Fruit fly (Drosophila melanogaster) whole organism, prepupa: ENCODE data around the gene bys.

Source experiments
- Blimp-1 ChIP-seq: fragments of 200-800 bp; sonication (Bioruptor generic); optimal IDR thresholded peaks from 3 replicates; lab custom pipeline; 2017; ENCODE audit warnings: missing biosample characterization, missing genetic modification characterization, mild to moderate bottlenecking, moderate library complexity, missing genetic modification reagents
- CG10669 ChIP-seq: fragments of 200-800 bp; sonication (Bioruptor generic); optimal IDR thresholded peaks from 3 replicates; lab custom pipeline; 2018; ENCODE audit warnings: missing biosample characterization, mild to moderate bottlenecking, missing genetic modification characterization, moderate library complexity
- CG11294 ChIP-seq: fragments of 200-800 bp; sonication (Bioruptor generic); IDR thresholded peaks from 2 replicates; pipeline ENCODE4 v1.3.6; 2022; ENCODE audit warnings: missing biosample characterization, missing genetic modification characterization
- CG11762 ChIP-seq: fragments of 200-800 bp; sonication (Bioruptor generic); optimal IDR thresholded peaks from 3 replicates; lab custom pipeline; 2016; ENCODE audit warnings: missing biosample characterization, missing genetic modification characterization; ENCODE audit not compliant: insufficient read depth
- CG11902 ChIP-seq: fragments of 200-800 bp; sonication (Bioruptor generic); optimal IDR thresholded peaks from 3 replicates; lab custom pipeline; 2016; ENCODE audit warnings: missing biosample characterization, missing genetic modification characterization
- CG15336 ChIP-seq: fragments of 200-800 bp; sonication (Bioruptor generic); IDR thresholded peaks from 2 replicates; pipeline ENCODE4 v1.3.6; 2022; ENCODE audit warnings: missing biosample characterization, missing genetic modification characterization
- CG1621 ChIP-seq: fragments of 200-800 bp; sonication (Bioruptor generic); optimal IDR thresholded peaks from 3 replicates; lab custom pipeline; 2018; ENCODE audit warnings: missing biosample characterization, mild to moderate bottlenecking, missing genetic modification characterization
- CG31627 ChIP-seq: fragments of 200-800 bp; sonication (Bioruptor generic); optimal IDR thresholded peaks from 3 replicates; lab custom pipeline; 2016; ENCODE audit warnings: missing biosample characterization, missing genetic modification characterization
- CG32006 ChIP-seq: fragments of 200-800 bp; sonication (Bioruptor generic); optimal IDR thresholded peaks from 3 replicates; lab custom pipeline; 2017; ENCODE audit warnings: missing biosample characterization, mild to moderate bottlenecking, missing genetic modification characterization
- CG3919 ChIP-seq: fragments of 200-800 bp; sonication (Bioruptor generic); optimal IDR thresholded peaks from 3 replicates; lab custom pipeline; 2016; ENCODE audit warnings: missing biosample characterization, missing genetic modification characterization
- CG4318 ChIP-seq: fragments of 200-800 bp; sonication (Bioruptor generic); optimal IDR thresholded peaks from 3 replicates; lab custom pipeline; 2017; ENCODE audit warnings: missing biosample characterization, mild to moderate bottlenecking, missing genetic modification characterization
- CG6163 ChIP-seq: fragments of 200-800 bp; sonication (Bioruptor generic); IDR thresholded peaks from 3 replicates; pipeline ENCODE4 v1.3.6; 2022; ENCODE audit warnings: missing biosample characterization, missing genetic modification characterization
- CG6276 ChIP-seq: fragments of 200-800 bp; sonication (Bioruptor generic); optimal IDR thresholded peaks from 2 replicates; lab custom pipeline; 2017; ENCODE audit warnings: missing biosample characterization, mild to moderate bottlenecking, missing genetic modification characterization
- CG6808 ChIP-seq: fragments of 200-800 bp; sonication (Bioruptor generic); optimal IDR thresholded peaks from 3 replicates; lab custom pipeline; 2017; ENCODE audit warnings: missing biosample characterization, missing genetic modification characterization, mild to moderate bottlenecking, moderate library complexity, missing genetic modification reagents
- CG6854 ChIP-seq: fragments of 200-800 bp; sonication (Bioruptor generic); optimal IDR thresholded peaks from 2 replicates; lab custom pipeline; 2017; ENCODE audit warnings: missing biosample characterization, mild to moderate bottlenecking, missing genetic modification characterization
- CG7368 ChIP-seq: fragments of 200-800 bp; sonication (Bioruptor generic); optimal IDR thresholded peaks from 3 replicates; lab custom pipeline; 2016; ENCODE audit warnings: missing biosample characterization, missing genetic modification characterization
- CG8119 ChIP-seq: fragments of 200-800 bp; sonication (Bioruptor generic); IDR thresholded peaks from 3 replicates; pipeline ENCODE4 v1.3.6; 2022; ENCODE audit warnings: missing biosample characterization, missing genetic modification characterization
- CG8632 ChIP-seq: fragments of 200-800 bp; sonication (Bioruptor generic); optimal IDR thresholded peaks from 3 replicates; lab custom pipeline; 2016; ENCODE audit warnings: missing biosample characterization, missing genetic modification characterization
- CG9139 ChIP-seq: fragments of 200-800 bp; sonication (Bioruptor generic); optimal IDR thresholded peaks from 3 replicates; lab custom pipeline; 2017; ENCODE audit warnings: missing biosample characterization, mild to moderate bottlenecking, missing genetic modification characterization
- Eip78C ChIP-seq: fragments of 200-800 bp; sonication (Bioruptor generic); peaks from one replicate; lab custom pipeline; 2016; ENCODE audit warnings: missing biosample characterization, missing genetic modification characterization
- Eip93F ChIP-seq: fragments of 200-800 bp; sonication (Bioruptor generic); optimal IDR thresholded peaks from 2 replicates; lab custom pipeline; 2016; ENCODE audit warnings: missing biosample characterization, mild to moderate bottlenecking, missing genetic modification characterization
- Ets21C ChIP-seq: fragments of 200-800 bp; sonication (Bioruptor generic); optimal IDR thresholded peaks from 3 replicates; lab custom pipeline; 2016; ENCODE audit warnings: missing biosample characterization, missing genetic modification characterization
- Ets96B ChIP-seq: fragments of 200-800 bp; optimal IDR thresholded peaks from 2 replicates; lab custom pipeline; 2019; ENCODE audit warnings: missing biosample characterization, mild to moderate bottlenecking, missing genetic modification characterization, moderate library complexity
- Gug ChIP-seq: fragments of 200-800 bp; sonication (Bioruptor generic); IDR thresholded peaks from 2 replicates; pipeline ENCODE4 v1.3.6; 2022; ENCODE audit warnings: missing biosample characterization, missing genetic modification characterization
- Hr38 ChIP-seq: sonication (Bioruptor generic); optimal IDR thresholded peaks from 2 replicates; lab custom pipeline; 2016; ENCODE audit warnings: missing biosample characterization, missing genetic modification characterization
- Hr39 ChIP-seq: fragments of 200-800 bp; sonication (Bioruptor generic); optimal IDR thresholded peaks from 2 replicates; lab custom pipeline; 2016; ENCODE audit warnings: missing biosample characterization, missing genetic modification characterization
- Lpt ChIP-seq: fragments of 200-800 bp; sonication (Bioruptor generic); optimal IDR thresholded peaks from 3 replicates; lab custom pipeline; 2016; ENCODE audit warnings: missing biosample characterization, missing genetic modification characterization
- Met ChIP-seq: fragments of 200-800 bp; sonication (Bioruptor generic); optimal IDR thresholded peaks from 3 replicates; lab custom pipeline; 2016; ENCODE audit warnings: missing biosample characterization, missing genetic modification characterization
- OdsH ChIP-seq: fragments of 200-800 bp; sonication (Bioruptor generic); optimal IDR thresholded peaks from 3 replicates; lab custom pipeline; 2016; ENCODE audit warnings: missing biosample characterization, missing genetic modification characterization
- Smox ChIP-seq: fragments of 200-800 bp; sonication (Bioruptor generic); optimal IDR thresholded peaks from 3 replicates; lab custom pipeline; 2016; ENCODE audit warnings: missing biosample characterization, missing genetic modification characterization
- Sox102F ChIP-seq: fragments of 200-800 bp; sonication (Bioruptor generic); optimal IDR thresholded peaks from 2 replicates; lab custom pipeline; 2016; ENCODE audit warnings: missing biosample characterization, mild to moderate bottlenecking, missing genetic modification characterization
- Sox14 ChIP-seq: fragments of 200-800 bp; sonication (Bioruptor generic); optimal IDR thresholded peaks from 3 replicates; lab custom pipeline; 2016; ENCODE audit warnings: missing biosample characterization, missing genetic modification characterization
- Sox15 ChIP-seq: fragments of 200-800 bp; sonication (Bioruptor generic); optimal IDR thresholded peaks from 3 replicates; lab custom pipeline; 2016; ENCODE audit warnings: missing biosample characterization, missing genetic modification characterization
- achi ChIP-seq: fragments of 200-800 bp; sonication (Bioruptor generic); optimal IDR thresholded peaks from 3 replicates; lab custom pipeline; 2016; ENCODE audit warnings: missing biosample characterization, missing genetic modification characterization
- cyc ChIP-seq: fragments of 200-800 bp; sonication (Bioruptor generic); optimal IDR thresholded peaks from 3 replicates; lab custom pipeline; 2016; ENCODE audit warnings: missing biosample characterization, missing genetic modification characterization
- dsx ChIP-seq: fragments of 200-800 bp; optimal IDR thresholded peaks from 3 replicates; lab custom pipeline; 2019; ENCODE audit warnings: missing biosample characterization, mild to moderate bottlenecking, missing genetic modification characterization, moderate library complexity; ENCODE audit not compliant: poor library complexity, severe bottlenecking
- esn ChIP-seq: fragments of 200-800 bp; sonication (Bioruptor generic); optimal IDR thresholded peaks from 2 replicates; lab custom pipeline; 2016; ENCODE audit warnings: missing biosample characterization, mild to moderate bottlenecking, missing genetic modification characterization, moderate library complexity
- fd85E ChIP-seq: fragments of 200-800 bp; sonication (Bioruptor generic); optimal IDR thresholded peaks from 3 replicates; lab custom pipeline; 2016; ENCODE audit warnings: missing biosample characterization, missing genetic modification characterization
- fkh ChIP-seq: fragments of 200-800 bp; sonication (Bioruptor generic); optimal IDR thresholded peaks from 3 replicates; lab custom pipeline; 2017; ENCODE audit warnings: missing biosample characterization, mild to moderate bottlenecking, missing genetic modification characterization, moderate library complexity
- lz ChIP-seq: fragments of 200-800 bp; sonication (Bioruptor generic); optimal IDR thresholded peaks from 3 replicates; lab custom pipeline; 2016; ENCODE audit warnings: missing biosample characterization, missing genetic modification characterization
- net ChIP-seq: fragments of 200-800 bp; sonication (Bioruptor generic); optimal IDR thresholded peaks from 3 replicates; lab custom pipeline; 2016; ENCODE audit warnings: missing biosample characterization, missing genetic modification characterization
- pdm3 ChIP-seq: fragments of 200-800 bp; sonication (Bioruptor generic); optimal IDR thresholded peaks from 3 replicates; lab custom pipeline; 2016; ENCODE audit warnings: missing biosample characterization, missing genetic modification characterization
- salr ChIP-seq, 2 experiments: fragments of 200-800 bp; sonication (Bioruptor generic); optimal IDR thresholded peaks; 3 replicates each; lab custom pipeline; 2016 to 2018; ENCODE audit warnings: missing biosample characterization in 2 of 2, missing genetic modification characterization in 2 of 2, mild to moderate bottlenecking in 1 of 2
- ss ChIP-seq, 2 experiments: fragments of 200-800 bp; sonication (Bioruptor generic); optimal IDR thresholded peaks; 2 replicates in 1 of 2; 3 replicates in 1 of 2; lab custom pipeline; 2017 to 2018; ENCODE audit warnings: mild to moderate bottlenecking in 2 of 2, missing biosample characterization in 2 of 2, missing genetic modification characterization in 2 of 2, moderate library complexity in 1 of 2
- svp ChIP-seq: fragments of 200-800 bp; sonication (Bioruptor generic); peaks from one replicate; lab custom pipeline; 2016; ENCODE audit warnings: missing biosample characterization, missing genetic modification characterization
- topi ChIP-seq: fragments of 200-800 bp; sonication (Bioruptor generic); optimal IDR thresholded peaks from 3 replicates; lab custom pipeline; 2016; ENCODE audit warnings: missing biosample characterization, missing genetic modification characterization
- vri ChIP-seq: fragments of 200-800 bp; sonication (Bioruptor generic); optimal IDR thresholded peaks from 3 replicates; lab custom pipeline; 2016; ENCODE audit warnings: missing biosample characterization, mild to moderate bottlenecking, missing genetic modification characterization

The bys gene

dm6 chrX:7884360-7884759 lies 17.3 kb upstream of the bys start, which contains the start of gene Ir7g:
TSS of gene Ir7g (plus strand) at chrX:7884660.
- TF ChIP-seq CG6854, result no peak
- no peak for TF ChIP-seq lz (GFP tag; lab: Kevin White, UChicago)
- TF ChIP-seq Ets96B (tag; lab: Kevin White, UChicago), result no peak
- TF ChIP-seq Sox14 (GFP tag; lab: Kevin White, UChicago), result no peak
- no peak for TF ChIP-seq Hr39
- no peak for TF ChIP-seq Smox (GFP tag; lab: Kevin White, UChicago)
- TF ChIP-seq net, result no peak
- no peak for TF ChIP-seq CG11294
- no peak for TF ChIP-seq CG1621 (tag; lab: Kevin White, UChicago)
- no peak for TF ChIP-seq Eip78C
- no peak for TF ChIP-seq CG6276 (GFP tag; lab: Kevin White, UChicago)
- no peak for TF ChIP-seq Sox102F
- TF ChIP-seq CG6808 (GFP tag; lab: Kevin White, UChicago), result no peak
- TF ChIP-seq pdm3 (GFP tag; lab: Kevin White, UChicago), result no peak
- no peak for TF ChIP-seq CG9139 (GFP tag; lab: Kevin White, UChicago)
- no peak for TF ChIP-seq Met
- no peak for TF ChIP-seq CG31627 (GFP tag; lab: Kevin White, UChicago)

DNA sequence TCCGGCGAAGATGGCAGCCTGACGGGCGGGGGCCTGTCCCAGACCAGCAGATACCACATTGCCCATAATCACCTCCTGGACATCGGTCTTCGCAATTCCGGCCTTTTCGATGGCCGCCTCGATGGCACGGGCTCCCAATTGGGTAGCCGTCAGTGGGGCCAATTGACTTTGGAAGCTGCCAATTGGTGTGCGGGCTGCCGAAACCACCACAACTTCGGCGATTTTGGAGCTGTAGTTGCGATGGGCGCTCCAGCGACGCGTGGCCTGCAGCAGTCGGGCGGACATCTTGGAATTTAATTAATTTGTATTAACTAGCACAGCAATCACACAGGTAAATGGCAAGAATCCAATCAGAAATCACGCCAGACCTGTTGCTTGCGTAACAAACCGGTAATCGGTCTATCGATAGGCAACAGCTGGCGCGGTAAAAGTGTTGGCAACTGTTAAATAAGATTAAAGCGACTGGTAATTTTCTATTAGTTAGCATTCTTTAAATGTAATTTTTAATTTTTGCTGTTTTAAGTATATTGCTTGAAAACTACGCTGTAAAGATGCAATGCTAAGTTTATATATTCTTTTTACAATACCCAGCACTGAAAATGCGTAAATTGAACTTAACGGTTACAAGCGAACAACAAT lies 13.2 kb upstream of the bys start, which contains the start of gene Acat1:
Gene Acat1, minus strand, starts transcription at position 400 of the 639 bp plus-strand sequence.
- TF ChIP-seq Hr38 (GFP tag; lab: Kevin White, UChicago) (no peak), Ets96B (tag; lab: Kevin White, UChicago) (peak; percentile 60), Hr39 (peak; percentile 80), CG4318 (peak; percentile 19), CG6854 (no peak), ss (GFP tag; optimal IDR thresholded peaks at IDR 0.05; lab: Kevin White, UChicago) (peak; percentile 1 to 42), CG6163 (GFP tag; lab: Robert Waterston, UW) (peak; percentile 82), Eip93F (GFP tag; lab: Kevin White, UChicago) (peak; percentile 22), achi (GFP tag; lab: Kevin White, UChicago) (peak; percentile 76), net (peak; percentile 78), fkh (GFP tag; lab: Kevin White, UChicago) (no peak), topi (GFP tag; lab: Kevin White, UChicago) (peak; percentile 84), CG8119 (GFP tag; lab: Robert Waterston, UW) (peak; percentile 39; the same call in 2 of the 3 replicates), Gug (GFP tag; lab: Robert Waterston, UW) (peak; percentile 36), fd85E (GFP tag; lab: Kevin White, UChicago) (peak; percentile 38), Sox15 (GFP tag; lab: Kevin White, UChicago) (peak; percentile 49), CG15336 (GFP tag; lab: Robert Waterston, UW) (peak; percentile 65), svp (GFP tag; lab: Kevin White, UChicago) (peak; percentile 85), esn (GFP tag; lab: Kevin White, UChicago) (peak; percentile 86), CG10669 (GFP tag; lab: Kevin White, UChicago) (peak; percentile 71), CG1621 (tag; lab: Kevin White, UChicago) (peak; percentile 50), CG11902 (GFP tag; lab: Kevin White, UChicago) (peak; percentile 40), Lpt (peak; percentile 41), CG11294 (no peak), CG11762 (GFP tag; lab: Kevin White, UChicago) (peak; percentile 59), Sox14 (GFP tag; lab: Kevin White, UChicago) (peak; percentile 79), Blimp-1 (no peak), CG6808 (GFP tag; lab: Kevin White, UChicago) (peak; percentile 23), CG8632 (peak; percentile 65), CG7368 (GFP tag; lab: Kevin White, UChicago) (peak; percentile 72), Eip78C (peak; percentile 94), dsx (no peak), cyc (peak; percentile 81), CG32006 (GFP tag; lab: Kevin White, UChicago) (peak; percentile 58), Smox (GFP tag; lab: Kevin White, UChicago) (peak; percentile 78), CG31627 (GFP tag; lab: Kevin White, UChicago) (peak; percentile 75), CG3919 (peak; percentile 83), vri (GFP tag; lab: Kevin White, UChicago) (peak; percentile 94), OdsH (peak; percentile 79), salr (GFP tag; optimal IDR thresholded peaks at IDR 0.05; lab: Kevin White, UChicago) (peak in 1 of 2 experiments; percentile 49), CG9139 (GFP tag; lab: Kevin White, UChicago) (peak; percentile 14), lz (GFP tag; lab: Kevin White, UChicago) (peak; percentile 86), Ets21C (GFP tag; lab: Kevin White, UChicago) (peak; percentile 69)
